Worm (Caenorhabditis elegans) whole organism, late embryonic: Measurements from ENCODE around the gene Y54G11A.17.

Source experiments
- T23F11.4 ChIP-seq: fragments of 200-800 bp; sonication (Bioruptor generic); optimal IDR thresholded peaks from 2 replicates; lab custom pipeline; 2018; ENCODE audit warnings: mild to moderate bottlenecking, missing genetic modification characterization, missing compliant biosample characterization
- Y22D7AL.16 ChIP-seq: sonication (generic microtip); optimal IDR thresholded peaks from 2 replicates; lab custom pipeline; 2016; ENCODE audit warnings: missing genetic modification characterization, missing compliant biosample characterization
- ahr-1 ChIP-seq: sonication (generic microtip); optimal IDR thresholded peaks from 2 replicates; lab custom pipeline; 2016; ENCODE audit warnings: missing genetic modification characterization, missing compliant biosample characterization
- ceh-18 ChIP-seq: sonication (generic microtip); optimal IDR thresholded peaks from 2 replicates; lab custom pipeline; 2016; ENCODE audit warnings: missing genetic modification characterization, missing compliant biosample characterization
- ceh-24 ChIP-seq: sonication (generic microtip); optimal IDR thresholded peaks from 2 replicates; lab custom pipeline; 2016; ENCODE audit warnings: mild to moderate bottlenecking, missing genetic modification characterization, missing compliant biosample characterization
- ceh-30 ChIP-seq: fragments of 150-350 bp; optimal IDR thresholded peaks from 2 replicates; lab custom pipeline; 2014; ENCODE audit warnings: missing biosample characterization, missing genetic modification characterization
- ceh-31 ChIP-seq: sonication (generic microtip); optimal IDR thresholded peaks from 2 replicates; lab custom pipeline; 2016; ENCODE audit warnings: missing genetic modification characterization, missing compliant biosample characterization
- ceh-34 ChIP-seq: sonication (generic microtip); optimal IDR thresholded peaks from 2 replicates; lab custom pipeline; 2016; ENCODE audit warnings: mild to moderate bottlenecking, missing genetic modification characterization, missing compliant biosample characterization
- ceh-45 ChIP-seq: fragments of 200-800 bp; sonication (Bioruptor generic); IDR thresholded peaks from 2 replicates; pipeline ENCODE4 v1.3.6; 2022; ENCODE audit warnings: missing genetic modification reagents, missing genetic modification characterization, missing compliant biosample characterization
- ceh-48 ChIP-seq: sonication (generic microtip); optimal IDR thresholded peaks from 2 replicates; lab custom pipeline; 2016; ENCODE audit warnings: missing genetic modification characterization, inconsistent platforms, missing compliant biosample characterization
- ceh-6 ChIP-seq: fragments of 200-800 bp; sonication (Bioruptor generic); optimal IDR thresholded peaks from 2 replicates; lab custom pipeline; 2018; ENCODE audit warnings: mild to moderate bottlenecking, missing genetic modification characterization, missing compliant biosample characterization
- che-1 ChIP-seq: sonication (generic microtip); optimal IDR thresholded peaks from 2 replicates; lab custom pipeline; 2016; ENCODE audit warnings: mild to moderate bottlenecking, missing genetic modification characterization, missing compliant biosample characterization
- dmd-4 ChIP-seq: sonication (generic microtip); optimal IDR thresholded peaks from 2 replicates; lab custom pipeline; 2016; ENCODE audit warnings: borderline replicate concordance, missing genetic modification characterization, missing compliant biosample characterization
- dve-1 ChIP-seq: sonication (generic microtip); optimal IDR thresholded peaks from 2 replicates; lab custom pipeline; 2017; ENCODE audit warnings: antibody characterized with exemption, mild to moderate bottlenecking, missing genetic modification characterization, missing compliant biosample characterization
- elt-2 ChIP-seq: sonication (generic microtip); optimal IDR thresholded peaks from 2 replicates; lab custom pipeline; 2016; ENCODE audit warnings: missing genetic modification reagents, missing genetic modification characterization, missing compliant biosample characterization
- ets-4 ChIP-seq: sonication (generic microtip); optimal IDR thresholded peaks from 2 replicates; lab custom pipeline; 2016; ENCODE audit warnings: missing genetic modification characterization, missing compliant biosample characterization
- eyg-1 ChIP-seq: sonication (generic microtip); optimal IDR thresholded peaks from 2 replicates; lab custom pipeline; 2016; ENCODE audit warnings: missing genotype, missing genetic modification characterization, missing compliant biosample characterization
- fax-1 ChIP-seq: sonication (generic microtip); optimal IDR thresholded peaks from 2 replicates; lab custom pipeline; 2016; ENCODE audit warnings: missing genotype, missing genetic modification characterization, missing compliant biosample characterization
- fkh-10 ChIP-seq: fragments of 150-350 bp; optimal IDR thresholded peaks from 2 replicates; lab custom pipeline; 2014; ENCODE audit warnings: missing biosample characterization, missing genetic modification reagents, missing genetic modification characterization
- gmeb-2 ChIP-seq: sonication (generic microtip); optimal IDR thresholded peaks from 2 replicates; lab custom pipeline; 2016; ENCODE audit warnings: missing genetic modification characterization, inconsistent platforms, missing compliant biosample characterization
- hlh-15 ChIP-seq: sonication (generic microtip); optimal IDR thresholded peaks from 2 replicates; lab custom pipeline; 2016; ENCODE audit warnings: missing genetic modification characterization, missing compliant biosample characterization
- hlh-30 ChIP-seq: sonication (generic microtip); optimal IDR thresholded peaks from 2 replicates; lab custom pipeline; 2017; ENCODE audit warnings: antibody characterized with exemption, missing genetic modification characterization, missing compliant biosample characterization; ENCODE audit not compliant: insufficient read depth
- hlh-6 ChIP-seq: sonication (generic microtip); optimal IDR thresholded peaks from 2 replicates; lab custom pipeline; 2016; ENCODE audit warnings: missing genotype, missing genetic modification characterization, missing compliant biosample characterization
- lim-6 ChIP-seq: sonication (generic microtip); optimal IDR thresholded peaks from 2 replicates; lab custom pipeline; 2016; ENCODE audit warnings: missing genetic modification characterization, missing compliant biosample characterization
- lin-11 ChIP-seq: fragments of 200-800 bp; sonication (Bioruptor generic); optimal IDR thresholded peaks from 2 replicates; lab custom pipeline; 2018; ENCODE audit warnings: mild to moderate bottlenecking, missing genetic modification characterization, missing compliant biosample characterization
- madf-2 ChIP-seq: sonication (generic microtip); optimal IDR thresholded peaks from 2 replicates; lab custom pipeline; 2017; ENCODE audit warnings: missing genetic modification characterization, missing compliant biosample characterization
- mec-3 ChIP-seq: sonication (generic microtip); optimal IDR thresholded peaks from 2 replicates; lab custom pipeline; 2016; ENCODE audit warnings: borderline replicate concordance, missing genetic modification characterization, missing compliant biosample characterization
- nfya-1 ChIP-seq: sonication (generic microtip); optimal IDR thresholded peaks from 2 replicates; lab custom pipeline; 2017; ENCODE audit warnings: missing genetic modification characterization, mild to moderate bottlenecking, missing compliant biosample characterization, antibody characterized with exemption, moderate library complexity
- nhr-232 ChIP-seq: sonication (generic microtip); optimal IDR thresholded peaks from 2 replicates; lab custom pipeline; 2016; ENCODE audit warnings: missing genetic modification characterization, missing compliant biosample characterization
- pax-1 ChIP-seq: fragments of 150-350 bp; optimal IDR thresholded peaks from 2 replicates; lab custom pipeline; 2014; ENCODE audit warnings: missing biosample characterization, missing genetic modification characterization
- pha-4 ChIP-seq: fragments of 150-350 bp; optimal IDR thresholded peaks from 2 replicates; lab custom pipeline; 2018; ENCODE audit warnings: missing biosample characterization, missing genetic modification reagents, missing genetic modification characterization
- pqm-1 ChIP-seq: sonication (generic microtip); optimal IDR thresholded peaks from 2 replicates; lab custom pipeline; 2016; ENCODE audit warnings: missing genetic modification characterization, missing compliant biosample characterization
- ref-2 ChIP-seq: sonication (generic microtip); optimal IDR thresholded peaks from 2 replicates; lab custom pipeline; 2016; ENCODE audit warnings: missing genetic modification characterization, missing compliant biosample characterization
- rnt-1 ChIP-seq: sonication (generic microtip); optimal IDR thresholded peaks from 2 replicates; lab custom pipeline; 2016; ENCODE audit warnings: missing genetic modification characterization, missing compliant biosample characterization
- sdc-2 ChIP-seq: sonication (generic microtip); optimal IDR thresholded peaks from 2 replicates; lab custom pipeline; 2016; ENCODE audit warnings: missing genotype, missing genetic modification characterization, missing compliant biosample characterization
- sox-2 ChIP-seq: fragments of 200-800 bp; sonication (Bioruptor generic); IDR thresholded peaks from 2 replicates; pipeline ENCODE4 v1.3.6; 2022; ENCODE audit warnings: missing genetic modification reagents, missing genetic modification characterization, missing compliant biosample characterization
- tbx-2 ChIP-seq: sonication (generic microtip); optimal IDR thresholded peaks from 2 replicates; lab custom pipeline; 2016; ENCODE audit warnings: missing genetic modification characterization, missing compliant biosample characterization
- tbx-7 ChIP-seq: sonication (generic microtip); optimal IDR thresholded peaks from 2 replicates; lab custom pipeline; 2016; ENCODE audit warnings: missing genotype, missing genetic modification characterization, missing compliant biosample characterization
- unc-3 ChIP-seq, 2 experiments: fragments of 200-800 bp in 1 of 2; sonication (Bioruptor generic) in 1 of 2; sonication (generic microtip) in 1 of 2; conservative IDR thresholded peaks in 1 of 2; optimal IDR thresholded peaks in 1 of 2; 2 replicates each; pipeline versions ENCODE4 v1.3.6 to Lab custom; 2016 to 2022; ENCODE audit warnings: missing compliant biosample characterization in 2 of 2, missing genetic modification characterization in 2 of 2, missing genetic modification reagents in 1 of 2
- unc-42 ChIP-seq: sonication (generic microtip); optimal IDR thresholded peaks from 2 replicates; lab custom pipeline; 2016; ENCODE audit warnings: missing genotype, missing genetic modification characterization, missing compliant biosample characterization
- unc-55 ChIP-seq: sonication (generic microtip); optimal IDR thresholded peaks from 2 replicates; lab custom pipeline; 2017; ENCODE audit warnings: missing biosample characterization, missing genetic modification reagents, missing genetic modification characterization
- unc-86 ChIP-seq: sonication (generic microtip); optimal IDR thresholded peaks from 2 replicates; lab custom pipeline; 2016; ENCODE audit warnings: missing genetic modification characterization, missing compliant biosample characterization

The Y54G11A.17 gene

ce11 chrII:14383644-14384043, 34.4 kb upstream of the Y54G11A.17 start, which contains the start of gene mes-2:
mes-2 (plus strand) TSS chrII:14383973.
- peak; percentile 33 for TF ChIP-seq dve-1 (tag; lab: Kevin White, UChicago)
- TF ChIP-seq tbx-2 (tag; lab: Kevin White, UChicago) = peak; percentile 27
- TF ChIP-seq elt-2 (tag; lab: Kevin White, UChicago) = peak; percentile 12
- TF ChIP-seq unc-42 (tag; lab: Kevin White, UChicago) = peak; percentile 47
- no peak for TF ChIP-seq Y22D7AL.16 (tag; lab: Kevin White, UChicago)
- TF ChIP-seq ahr-1 (tag; lab: Kevin White, UChicago) = no peak
- no peak for TF ChIP-seq unc-86 (tag; lab: Kevin White, UChicago)
- TF ChIP-seq unc-55 (GFP tag; lab: Kevin White, UChicago) = peak; percentile 13
- TF ChIP-seq pha-4 = no peak
- no peak for TF ChIP-seq pax-1 (tag; lab: Kevin White, UChicago)
- no peak for TF ChIP-seq gmeb-2
- TF ChIP-seq ref-2 (tag; lab: Kevin White, UChicago) = no peak
- no peak for TF ChIP-seq lim-6 (tag; lab: Kevin White, UChicago)
- peak; percentile 17 for TF ChIP-seq ceh-31 (tag; lab: Kevin White, UChicago)
- no peak for TF ChIP-seq ceh-24 (tag; lab: Kevin White, UChicago)
- TF ChIP-seq ceh-18 (tag; lab: Kevin White, UChicago) = no peak
- TF ChIP-seq ceh-45 (GFP tag; lab: Robert Waterston, UW) = no peak
- TF ChIP-seq fax-1 (tag; lab: Kevin White, UChicago) = no peak
- peak; percentile 30 for TF ChIP-seq nfya-1 (tag; lab: Kevin White, UChicago)
- no peak for TF ChIP-seq ceh-48 (tag; lab: Kevin White, UChicago)
- TF ChIP-seq che-1 (tag; lab: Kevin White, UChicago) = peak; percentile 0
- TF ChIP-seq fkh-10 = no peak
- no peak for TF ChIP-seq mec-3 (tag; lab: Kevin White, UChicago)
- TF ChIP-seq ceh-30 (tag; lab: Kevin White, UChicago) = peak; percentile 11
- no peak for TF ChIP-seq lin-11 (tag; lab: Kevin White, UChicago)
- TF ChIP-seq, all 69 proteins: peak for 9

- TF ChIP-seq T23F11.4 (no peak), ceh-18 (tag; lab: Kevin White, UChicago) (no peak), nfya-1 (tag; lab: Kevin White, UChicago) (no peak), ceh-34 (no peak), ceh-48 (tag; lab: Kevin White, UChicago) (no peak), madf-2 (no peak), unc-3 (GFP tag; conservative IDR thresholded peaks at IDR 0.05; lab: Robert Waterston, UW) (no peak), unc-3 (tag; optimal IDR thresholded peaks at IDR 0.05; lab: Kevin White, UChicago) (no peak), hlh-15 (tag; lab: Kevin White, UChicago) (no peak), pqm-1 (tag; lab: Kevin White, UChicago) (no peak), hlh-6 (tag; lab: Kevin White, UChicago) (no peak), ets-4 (tag; lab: Kevin White, UChicago) (no peak), tbx-7 (tag; lab: Kevin White, UChicago) (no peak)
These were observed 32.2 kb upstream of the Y54G11A.17 start, which contains the start of gene sdz-26 for ce11 chrII:14381450-14381849. sdz-26 (plus strand) TSS chrII:14381750.

ce11 chrII:14380778-14381177, 31.6 kb upstream of the Y54G11A.17 start:
- TF ChIP-seq ref-2 (tag; lab: Kevin White, UChicago) (no peak), nhr-232 (tag; lab: Kevin White, UChicago) (no peak), ceh-18 (tag; lab: Kevin White, UChicago) (no peak), ceh-48 (tag; lab: Kevin White, UChicago) (no peak), che-1 (tag; lab: Kevin White, UChicago) (no peak), ceh-6 (GFP tag; lab: Kevin White, UChicago) (no peak), nfya-1 (tag; lab: Kevin White, UChicago) (no peak), rnt-1 (tag; lab: Kevin White, UChicago) (no peak), dmd-4 (no peak), ets-4 (tag; lab: Kevin White, UChicago) (no peak), madf-2 (no peak), ahr-1 (tag; lab: Kevin White, UChicago) (no peak), pqm-1 (tag; lab: Kevin White, UChicago) (no peak), sox-2 (GFP tag; lab: Robert Waterston, UW) (no peak), gmeb-2 (no peak), hlh-30 (tag; lab: Kevin White, UChicago) (no peak), fkh-10 (no peak), eyg-1 (tag; lab: Kevin White, UChicago) (no peak), sdc-2 (tag; lab: Kevin White, UChicago) (no peak), lin-11 (tag; lab: Kevin White, UChicago) (no peak)
